Worm (Caenorhabditis elegans): Measurements from ENCODE around the gene gly-9.
A peak's percentile ranks its signal among the peaks of the same experiment; 100 is the strongest.

gly-9 gene

ce11 chrIII:11243421-11243820, 47.0 kb downstream of the gly-9 start (continued):
- TF ChIP-seq grh-1 (GFP tag; IDR thresholded peaks at IDR 0.05) (no peak), nhr-90 (tag; optimal IDR thresholded peaks at IDR 0.05; ENCODE audit: poor library complexity) (peak; percentile 68), fos-1 (tag; optimal IDR thresholded peaks at IDR 0.05) (peak; percentile 83), swsn-7 (tag; optimal IDR thresholded peaks at IDR 0.05) (peak; percentile 59), fkh-8 (tag; optimal IDR thresholded peaks at IDR 0.05) (peak; percentile 33), snu-23 (GFP tag; optimal IDR thresholded peaks at IDR 0.05) (peak; percentile 90), alr-1 (tag; optimal IDR thresholded peaks at IDR 0.05; ENCODE audit: borderline replicate concordance) (no peak), ceh-90 (tag; optimal IDR thresholded peaks at IDR 0.05) (no peak), lin-13 (GFP tag; optimal IDR thresholded peaks at IDR 0.05) (peak; percentile 23), C04F5.9 (tag; optimal IDR thresholded peaks at IDR 0.05) (no peak), xbp-1 (tag; optimal IDR thresholded peaks at IDR 0.05) (peak; percentile 52), ztf-4 (tag; optimal IDR thresholded peaks at IDR 0.05) (peak; percentile 49), fkh-4 (tag; optimal IDR thresholded peaks at IDR 0.05; ENCODE audit: borderline replicate concordance) (no peak), blmp-1 (tag; optimal IDR thresholded peaks at IDR 0.05) (peak; percentile 89), sox-4 (tag; optimal IDR thresholded peaks at IDR 0.05) (no peak), hlh-4 (tag; optimal IDR thresholded peaks at IDR 0.05) (no peak), lin-39 (tag; optimal IDR thresholded peaks at IDR 0.05) (no peak), sptf-1 (tag; optimal IDR thresholded peaks at IDR 0.05) (no peak), elt-2 (tag; optimal IDR thresholded peaks at IDR 0.05) (peak; percentile 25), aha-1 (tag; optimal IDR thresholded peaks at IDR 0.05) (no peak), jun-1 (tag; optimal IDR thresholded peaks at IDR 0.05) (peak; percentile 57), unc-62 (GFP tag; optimal IDR thresholded peaks at IDR 0.05) (no peak), lir-3 (tag; optimal IDR thresholded peaks at IDR 0.05; ENCODE audit: poor library complexity) (no peak), nhr-85 (tag) (peak; percentile 90), unc-86 (tag; optimal IDR thresholded peaks at IDR 0.05) (no peak), pax-3 (tag; optimal IDR thresholded peaks at IDR 0.05) (no peak), tbx-2 (tag; optimal IDR thresholded peaks at IDR 0.05) (peak; percentile 60), sup-37 (GFP tag; optimal IDR thresholded peaks at IDR 0.05) (no peak), dsc-1 (tag; optimal IDR thresholded peaks at IDR 0.05) (peak; percentile 35), nhr-77 (tag; optimal IDR thresholded peaks at IDR 0.05) (peak; percentile 68), mep-1 (tag; optimal IDR thresholded peaks at IDR 0.05) (peak; percentile 76), lin-35 (GFP tag; optimal IDR thresholded peaks at IDR 0.05) (peak; percentile 70 to 75), fkh-10 (GFP tag; optimal IDR thresholded peaks at IDR 0.05) (no peak), Y116A8C.19 (tag; optimal IDR thresholded peaks at IDR 0.05; ENCODE audit: borderline replicate concordance) (no peak), ces-1 (GFP tag; optimal IDR thresholded peaks at IDR 0.05) (no peak), ama-1 (optimal IDR thresholded peaks at IDR 0.05) (no peak)

ce11 chrIII:11241583-11242187, 48.7 kb downstream of the gly-9 start:
- no peak for TF ChIP-seq nhr-28 (tag; optimal IDR thresholded peaks at IDR 0.05)
- TF ChIP-seq sptf-1 (tag; optimal IDR thresholded peaks at IDR 0.05), result no peak
- peak; percentile 60 for TF ChIP-seq nhr-85 (tag)
- no peak for TF ChIP-seq nhr-11 (tag; optimal IDR thresholded peaks at IDR 0.05)
- no peak for TF ChIP-seq irx-1 (tag; optimal IDR thresholded peaks at IDR 0.05)
- peak; percentile 91 for TF ChIP-seq blmp-1 (tag; optimal IDR thresholded peaks at IDR 0.05)

- TF ChIP-seq hlh-4 (tag; optimal IDR thresholded peaks at IDR 0.05) (no peak), alr-1 (tag; optimal IDR thresholded peaks at IDR 0.05; ENCODE audit: borderline replicate concordance) (no peak), ceh-90 (tag; optimal IDR thresholded peaks at IDR 0.05) (no peak), mep-1 (tag; optimal IDR thresholded peaks at IDR 0.05) (peak; percentile 6), lin-14 (GFP tag; optimal IDR thresholded peaks at IDR 0.05) (peak; percentile 21), snu-23 (GFP tag; optimal IDR thresholded peaks at IDR 0.05) (peak; percentile 11), lin-35 (GFP tag; optimal IDR thresholded peaks at IDR 0.05) (peak in 1 of 2 experiments; percentile 16), nhr-85 (tag) (peak; percentile 67), blmp-1 (tag; optimal IDR thresholded peaks at IDR 0.05) (peak; percentile 63), nhr-90 (tag; optimal IDR thresholded peaks at IDR 0.05; ENCODE audit: poor library complexity) (peak; percentile 13), egl-13 (tag; optimal IDR thresholded peaks at IDR 0.05) (no peak), elt-3 (tag; optimal IDR thresholded peaks at IDR 0.05) (peak in 4 of 6 experiments; percentile 29 to 77 (median 54)), nhr-76 (tag; optimal IDR thresholded peaks at IDR 0.05) (no peak)
Measured at ce11 chrIII:11240776-11241175, 49.6 kb downstream of the gly-9 start.

All from whole organism, L1 larva.